Worm (Caenorhabditis elegans) whole organism, L4 larva: ENCODE results near the gene ZK112.4.

Experiments
- ama-1 ChIP-seq: fragments of 150-350 bp; optimal IDR thresholded peaks from 2 replicates; lab custom pipeline; 2014; ENCODE audit warnings: inconsistent platforms, mixed read lengths
- lin-39 ChIP-seq: fragments of 150-350 bp; optimal IDR thresholded peaks from 2 replicates; lab custom pipeline; 2014; ENCODE audit warnings: missing biosample characterization, missing genetic modification reagents, missing genetic modification characterization

DNA sequence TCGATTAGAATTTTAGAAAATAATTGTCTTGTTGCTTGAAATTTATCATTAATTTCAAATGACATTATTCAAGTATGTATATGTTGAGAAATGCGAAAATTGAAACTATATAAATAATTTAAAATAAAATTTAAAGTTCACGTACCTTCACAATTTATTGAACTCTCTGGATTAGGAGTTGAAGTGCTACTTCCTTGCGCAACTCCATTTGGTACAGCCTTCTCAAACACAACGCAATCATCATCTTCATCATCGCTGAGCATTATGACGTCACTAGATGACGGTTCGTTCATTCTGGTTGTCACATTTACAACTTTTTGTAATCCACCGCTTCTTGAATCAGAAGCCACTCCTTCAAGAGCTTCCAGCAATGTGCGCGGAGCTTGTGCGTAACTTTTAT, 26.3 kb downstream of the ZK112.4 start:
- TF ChIP-seq lin-39 = no peak
- TF ChIP-seq ama-1 (lab: Kevin White, UChicago) = no peak
